Worm (Caenorhabditis elegans): ENCODE data around the gene spl-1.
A peak's percentile ranks its signal among the peaks of the same experiment; 100 is the strongest.

Gene spl-1

ce11 chrIV:396373-396772, 13.4 kb upstream of the spl-1 start, which contains the start of gene rrp-8 (continued):
- TF ChIP-seq F10E7.11 (tag; optimal IDR thresholded peaks at IDR 0.05) (no peak), ztf-26 (tag; optimal IDR thresholded peaks at IDR 0.05) (no peak), ets-4 (GFP tag; optimal IDR thresholded peaks at IDR 0.05) (no peak), snpc-1.3 (tag; optimal IDR thresholded peaks at IDR 0.05; ENCODE audit: insufficient read depth) (peak; percentile 52), B0336.3 (GFP tag; IDR thresholded peaks at IDR 0.05) (peak; percentile 32), snpc-3.4 (tag; optimal IDR thresholded peaks at IDR 0.05) (peak; percentile 57)

DNA sequence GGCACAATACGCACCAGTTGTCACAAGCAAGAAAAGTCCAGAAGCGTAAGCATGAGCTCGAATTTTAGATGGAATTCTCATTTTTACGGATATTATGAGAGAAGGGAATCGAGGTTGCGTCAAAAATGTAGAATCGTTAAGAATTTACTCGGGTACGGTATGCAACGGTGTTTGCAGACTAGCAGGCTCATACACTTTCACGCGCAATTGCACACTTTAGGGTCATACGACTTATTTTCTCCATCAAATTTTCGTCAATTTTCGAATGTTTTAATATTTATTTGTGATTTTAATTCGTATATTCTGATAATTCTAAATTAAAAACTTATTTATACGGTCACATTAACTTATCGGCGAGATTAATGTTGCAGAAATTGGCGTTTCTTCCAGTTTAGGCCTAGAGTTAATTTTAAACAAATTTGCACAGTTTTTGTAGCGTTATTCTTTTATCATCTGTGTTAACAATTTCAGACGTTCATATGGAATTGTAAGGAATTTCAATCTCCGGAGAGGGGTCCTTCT, 10.5 kb upstream of the spl-1 start, which contains the start of the genes T07A9.15 and nog-1:
Gene T07A9.15 (minus strand): TSS at position 138 of the 522 bp plus-strand sequence.
Gene nog-1 (plus strand): TSS at position 472 of the 522 bp plus-strand sequence.
- peak; percentile 43 for TF ChIP-seq D2030.7 (GFP tag; IDR thresholded peaks at IDR 0.05)
- no peak for TF ChIP-seq nhr-90 (tag; optimal IDR thresholded peaks at IDR 0.05)
- TF ChIP-seq madf-10 (tag; optimal IDR thresholded peaks at IDR 0.05): no peak
- no peak for TF ChIP-seq ama-1 (optimal IDR thresholded peaks at IDR 0.05)
- TF ChIP-seq ama-1 (GFP tag; optimal IDR thresholded peaks at IDR 0.05): no peak
- no peak for TF ChIP-seq aptf-2 (GFP tag; conservative IDR thresholded peaks at IDR 0.05)
- no peak for TF ChIP-seq him-1 (tag; optimal IDR thresholded peaks at IDR 0.05)
- no peak for TF ChIP-seq F37B4.10 (GFP tag; IDR thresholded peaks at IDR 0.05)
- TF ChIP-seq ztf-6 (GFP tag; IDR thresholded peaks at IDR 0.05): no peak
- no peak for TF ChIP-seq F52B5.7 (tag; optimal IDR thresholded peaks at IDR 0.05)
- peak; percentile 53 for TF ChIP-seq F33H1.4 (GFP tag; IDR thresholded peaks at IDR 0.05)
- TF ChIP-seq aptf-3 (GFP tag; IDR thresholded peaks at IDR 0.05): no peak
- TF ChIP-seq ceh-58 (GFP tag; IDR thresholded peaks at IDR 0.05): no peak
- no peak for TF ChIP-seq K12H6.12 (tag; optimal IDR thresholded peaks at IDR 0.05)
- TF ChIP-seq K11D2.4 (GFP tag; IDR thresholded peaks at IDR 0.05): no peak
- TF ChIP-seq F49E8.2 (tag; optimal IDR thresholded peaks at IDR 0.05; ENCODE audit: insufficient read depth): peak; percentile 63
- TF ChIP-seq ztf-22 (GFP tag; optimal IDR thresholded peaks at IDR 0.05): no peak
- no peak for TF ChIP-seq ZK185.1 (tag; optimal IDR thresholded peaks at IDR 0.05; ENCODE audit: poor library complexity, severe bottlenecking)
- TF ChIP-seq mcd-1 (GFP tag; IDR thresholded peaks at IDR 0.05): peak; percentile 36; the same call in 1 of the 2 replicates
- no peak for TF ChIP-seq attf-6 (GFP tag; IDR thresholded peaks at IDR 0.05)
- peak; percentile 47 for TF ChIP-seq snpc-1.3 (tag; optimal IDR thresholded peaks at IDR 0.05; ENCODE audit: insufficient read depth)
- TF ChIP-seq efl-1 (GFP tag; optimal IDR thresholded peaks at IDR 0.05): peak; percentile 24
- TF ChIP-seq Y53G8AR.9 (GFP tag; conservative IDR thresholded peaks at IDR 0.05): 0 out of 2 replicates have a peak, but pooled peaks have one; percentile 10
- no peak for TF ChIP-seq dpff-1 (tag; optimal IDR thresholded peaks at IDR 0.05)
- no peak for TF ChIP-seq cebp-1 (GFP tag; IDR thresholded peaks at IDR 0.05)
- TF ChIP-seq cebp-1 (tag; optimal IDR thresholded peaks at IDR 0.05): peak; percentile 43
- no peak for TF ChIP-seq dpl-1 (GFP tag; optimal IDR thresholded peaks at IDR 0.05)
- no peak for TF ChIP-seq ztf-18 (tag; optimal IDR thresholded peaks at IDR 0.05)
- TF ChIP-seq lin-26 (GFP tag; IDR thresholded peaks at IDR 0.05): no peak
- TF ChIP-seq zfh-2 (GFP tag; conservative IDR thresholded peaks at IDR 0.05): no peak
- peak; percentile 49 for TF ChIP-seq lin-54 (GFP tag; optimal IDR thresholded peaks at IDR 0.05)
- TF ChIP-seq Y56A3A.18 (GFP tag; IDR thresholded peaks at IDR 0.05): no peak
- TF ChIP-seq F55B11.4 (tag; optimal IDR thresholded peaks at IDR 0.05; ENCODE audit: borderline replicate concordance, insufficient read depth): no peak
- TF ChIP-seq Y79H2A.3 (GFP tag; conservative IDR thresholded peaks at IDR 0.05): no peak
- TF ChIP-seq bed-2 (GFP tag; IDR thresholded peaks at IDR 0.05): no peak
- TF ChIP-seq madf-6 (GFP tag; IDR thresholded peaks at IDR 0.05): 0 out of 2 replicates have a peak, but pooled peaks have one; percentile 33
- no peak for TF ChIP-seq sdz-38 (tag; optimal IDR thresholded peaks at IDR 0.05)
- no peak for TF ChIP-seq ztf-28 (GFP tag; IDR thresholded peaks at IDR 0.05)
- TF ChIP-seq bed-1 (GFP tag; IDR thresholded peaks at IDR 0.05): no peak
- TF ChIP-seq lin-40 (tag; optimal IDR thresholded peaks at IDR 0.05): peak; percentile 45
- TF ChIP-seq mes-4 (tag; optimal IDR thresholded peaks at IDR 0.05): no peak
- TF ChIP-seq snpc-3.4 (tag; optimal IDR thresholded peaks at IDR 0.05): peak; percentile 66
- no peak for TF ChIP-seq repo-1 (tag; optimal IDR thresholded peaks at IDR 0.05)
- TF ChIP-seq ceh-40 (GFP tag; IDR thresholded peaks at IDR 0.05): no peak

Data from whole organism, young adult.